Worm (Caenorhabditis elegans): Measurements from ENCODE around the gene ZC132.9.
A peak's percentile ranks its signal among the peaks of the same experiment; 100 is the strongest.

The ZC132.9 gene

DNA sequence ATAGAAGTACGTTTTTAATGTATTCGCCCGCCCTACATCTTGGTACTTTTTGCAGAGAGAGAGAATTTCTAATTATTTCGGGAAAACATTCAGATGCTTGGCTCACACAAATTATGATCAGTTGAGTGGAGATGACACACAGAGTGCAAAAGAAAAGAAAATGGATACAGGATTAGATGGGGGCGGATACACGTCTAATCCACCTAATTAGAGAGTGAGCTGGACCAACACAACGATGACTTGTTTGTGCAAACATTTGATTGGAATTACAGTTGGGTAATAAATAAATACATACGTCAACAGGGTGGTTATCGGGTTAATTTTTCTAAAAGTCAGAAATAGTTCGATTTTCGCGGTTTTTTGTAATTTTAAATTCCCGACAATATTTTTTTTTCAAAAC is 39.4 kb upstream of the ZC132.9 start:
- no peak for TF ChIP-seq ztf-4 (tag; optimal IDR thresholded peaks at IDR 0.05)
- TF ChIP-seq ama-1 (optimal IDR thresholded peaks at IDR 0.05): no peak
- no peak for TF ChIP-seq ceh-16 (tag; optimal IDR thresholded peaks at IDR 0.05)
- no peak for TF ChIP-seq gmeb-1 (tag; optimal IDR thresholded peaks at IDR 0.05)
- TF ChIP-seq lin-39 (tag; optimal IDR thresholded peaks at IDR 0.05): no peak
- no peak for TF ChIP-seq nhr-77 (tag; optimal IDR thresholded peaks at IDR 0.05)
- no peak for TF ChIP-seq elt-1 (tag; optimal IDR thresholded peaks at IDR 0.05)
- TF ChIP-seq nhr-25 (tag; optimal IDR thresholded peaks at IDR 0.05): no peak
- TF ChIP-seq lsy-2 (tag; optimal IDR thresholded peaks at IDR 0.05): no peak
- TF ChIP-seq skn-1 (tag; optimal IDR thresholded peaks at IDR 0.05): no peak
- TF ChIP-seq mab-5 (tag; optimal IDR thresholded peaks at IDR 0.05): no peak
- TF ChIP-seq F13H6.1 (tag; optimal IDR thresholded peaks at IDR 0.05): no peak
- TF ChIP-seq Y55F3AM.14 (GFP tag; optimal IDR thresholded peaks at IDR 0.05): no peak
- no peak for TF ChIP-seq nhr-10 (tag; optimal IDR thresholded peaks at IDR 0.05)
- no peak for TF ChIP-seq dmd-4 (tag; optimal IDR thresholded peaks at IDR 0.05)
- TF ChIP-seq nhr-21 (tag; optimal IDR thresholded peaks at IDR 0.05): no peak
- TF ChIP-seq sma-9 (GFP tag; optimal IDR thresholded peaks at IDR 0.05): no peak
- TF ChIP-seq sma-9 (tag; optimal IDR thresholded peaks at IDR 0.05): no peak

DNA sequence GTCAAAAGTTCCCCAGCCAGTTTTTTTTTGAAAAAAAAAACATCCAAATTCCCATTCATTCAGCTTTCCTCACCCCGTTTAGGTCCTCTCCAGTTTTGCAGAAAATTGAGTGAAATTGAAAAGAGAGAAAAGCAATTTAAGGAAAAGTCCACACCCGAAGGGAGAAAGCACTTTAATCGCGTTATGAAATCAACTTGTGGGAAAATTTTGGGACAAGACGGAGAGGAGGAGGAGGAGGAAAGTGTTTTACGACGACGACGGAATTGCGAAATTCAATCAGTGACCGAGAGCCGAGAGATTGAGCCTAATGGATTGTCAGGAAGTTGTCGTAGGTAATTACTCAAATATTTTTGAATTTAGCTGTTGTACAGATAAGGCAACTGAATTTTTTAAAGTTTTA is 37.6 kb upstream of the ZC132.9 start:
- TF ChIP-seq lin-11 (tag; optimal IDR thresholded peaks at IDR 0.05) (no peak), unc-62 (GFP tag; optimal IDR thresholded peaks at IDR 0.05) (no peak), nhr-21 (tag; optimal IDR thresholded peaks at IDR 0.05) (no peak), lsy-2 (tag; optimal IDR thresholded peaks at IDR 0.05) (peak in 1 of 2 experiments; percentile 20), egl-27 (tag; optimal IDR thresholded peaks at IDR 0.05) (peak; percentile 12), nhr-11 (tag; optimal IDR thresholded peaks at IDR 0.05) (no peak), nhr-129 (tag; optimal IDR thresholded peaks at IDR 0.05) (peak; percentile 13), mdl-1 (tag; optimal IDR thresholded peaks at IDR 0.05) (no peak), ztf-11 (tag; optimal IDR thresholded peaks at IDR 0.05) (no peak), peb-1 (tag; optimal IDR thresholded peaks at IDR 0.05) (no peak), unc-55 (GFP tag; optimal IDR thresholded peaks at IDR 0.05) (no peak), sma-9 (GFP tag; optimal IDR thresholded peaks at IDR 0.05) (peak; percentile 43), sma-9 (tag; optimal IDR thresholded peaks at IDR 0.05) (no peak), sem-4 (tag; optimal IDR thresholded peaks at IDR 0.05) (peak; percentile 64), mbf-1 (tag; optimal IDR thresholded peaks at IDR 0.05) (no peak), gmeb-1 (tag; optimal IDR thresholded peaks at IDR 0.05) (no peak), mab-5 (tag; optimal IDR thresholded peaks at IDR 0.05) (no peak), Y55F3AM.14 (GFP tag; optimal IDR thresholded peaks at IDR 0.05) (no peak), snpc-4 (tag; optimal IDR thresholded peaks at IDR 0.05) (no peak), lin-13 (GFP tag; optimal IDR thresholded peaks at IDR 0.05) (no peak), C34F6.9 (tag; optimal IDR thresholded peaks at IDR 0.05) (peak; percentile 13)

DNA sequence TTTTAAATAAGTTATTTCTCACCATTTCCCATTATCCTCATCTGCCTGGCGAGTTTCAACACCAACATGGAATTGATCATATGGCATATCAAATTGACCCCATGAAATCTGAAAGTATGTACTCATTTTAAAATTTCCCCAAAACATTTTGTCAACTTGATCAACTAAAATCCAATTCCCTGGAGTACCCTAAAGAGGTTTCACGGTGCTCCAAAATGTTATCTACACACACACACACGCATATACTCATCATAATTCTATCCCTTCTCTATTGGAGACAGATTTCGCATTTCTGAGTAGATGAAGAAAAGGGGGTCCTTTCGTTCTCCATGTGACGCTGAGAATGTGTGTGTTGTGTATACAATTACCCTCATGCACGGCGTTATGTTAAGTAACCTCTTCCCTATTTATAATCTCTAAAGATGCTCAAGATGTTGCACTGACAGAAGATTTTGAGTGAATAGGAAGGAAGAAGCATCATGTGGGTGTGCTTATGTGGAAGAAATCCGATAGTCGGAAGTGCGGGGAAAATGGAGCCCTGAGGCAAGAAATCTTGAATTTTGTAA is 36.4 kb upstream of the ZC132.9 start:
- TF ChIP-seq lsy-2 (tag; optimal IDR thresholded peaks at IDR 0.05): no peak
- TF ChIP-seq R02D3.7 (tag; optimal IDR thresholded peaks at IDR 0.05): no peak
- no peak for TF ChIP-seq egl-27 (tag; optimal IDR thresholded peaks at IDR 0.05)
- TF ChIP-seq ama-1 (optimal IDR thresholded peaks at IDR 0.05): no peak
- TF ChIP-seq ceh-82 (tag; optimal IDR thresholded peaks at IDR 0.05): no peak
- no peak for TF ChIP-seq ztf-4 (tag; optimal IDR thresholded peaks at IDR 0.05)
- TF ChIP-seq nhr-21 (tag; optimal IDR thresholded peaks at IDR 0.05): no peak
- no peak for TF ChIP-seq ceh-16 (tag; optimal IDR thresholded peaks at IDR 0.05)
- TF ChIP-seq nhr-23 (tag; optimal IDR thresholded peaks at IDR 0.05): no peak
- TF ChIP-seq lin-39 (tag; optimal IDR thresholded peaks at IDR 0.05): no peak
- TF ChIP-seq alr-1 (tag; optimal IDR thresholded peaks at IDR 0.05): no peak
- TF ChIP-seq lin-13 (GFP tag; optimal IDR thresholded peaks at IDR 0.05): no peak
- no peak for TF ChIP-seq ztf-1 (GFP tag; conservative IDR thresholded peaks at IDR 0.05)
- no peak for TF ChIP-seq C34F6.9 (tag; optimal IDR thresholded peaks at IDR 0.05)
- TF ChIP-seq sem-4 (tag; optimal IDR thresholded peaks at IDR 0.05): no peak
- no peak for TF ChIP-seq elt-3 (tag; optimal IDR thresholded peaks at IDR 0.05)
- TF ChIP-seq nhr-77 (tag; optimal IDR thresholded peaks at IDR 0.05): no peak
- no peak for TF ChIP-seq nhr-25 (tag; optimal IDR thresholded peaks at IDR 0.05)
- TF ChIP-seq ztf-11 (tag; optimal IDR thresholded peaks at IDR 0.05): no peak

DNA sequence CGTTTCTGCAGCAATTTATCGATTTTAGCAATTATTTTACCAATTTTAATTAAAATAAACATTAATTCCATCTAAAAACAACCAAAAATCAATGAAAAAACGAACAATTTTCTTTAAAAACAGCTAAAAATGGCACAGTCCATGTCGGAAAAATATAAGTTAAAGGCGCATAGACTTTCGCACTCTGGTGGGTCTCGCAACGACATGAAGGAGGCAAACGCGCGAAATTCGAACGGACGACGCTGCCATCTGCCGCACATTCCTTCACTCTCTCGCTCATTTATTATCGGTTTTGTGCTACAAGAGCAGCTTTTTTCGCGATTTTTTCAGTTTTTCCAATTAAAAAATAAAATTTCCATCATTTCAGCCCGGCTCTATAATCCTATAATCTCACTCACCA is 27.0 kb upstream of the ZC132.9 start, which contains the start of gene mcm-7:
Gene mcm-7 (plus strand): TSS at position 368 of the 400 bp plus-strand sequence.
- TF ChIP-seq nhr-25 (tag; optimal IDR thresholded peaks at IDR 0.05) (peak; percentile 40), nhr-129 (tag; optimal IDR thresholded peaks at IDR 0.05) (peak; percentile 72), lin-13 (GFP tag; optimal IDR thresholded peaks at IDR 0.05) (peak; percentile 47), ztf-11 (tag; optimal IDR thresholded peaks at IDR 0.05) (no peak), C34F6.9 (tag; optimal IDR thresholded peaks at IDR 0.05) (peak; percentile 64), mbf-1 (tag; optimal IDR thresholded peaks at IDR 0.05) (no peak), lin-39 (tag; optimal IDR thresholded peaks at IDR 0.05) (no peak), elt-3 (tag; optimal IDR thresholded peaks at IDR 0.05) (no peak), crh-2 (tag; optimal IDR thresholded peaks at IDR 0.05) (peak; percentile 73), F13H6.1 (tag; optimal IDR thresholded peaks at IDR 0.05) (peak; percentile 9), lsy-2 (tag; optimal IDR thresholded peaks at IDR 0.05) (peak; percentile 24 to 79), ceh-16 (tag; optimal IDR thresholded peaks at IDR 0.05) (no peak), mab-5 (tag; optimal IDR thresholded peaks at IDR 0.05) (no peak), ama-1 (optimal IDR thresholded peaks at IDR 0.05) (peak; percentile 1), dmd-4 (tag; optimal IDR thresholded peaks at IDR 0.05) (no peak), unc-62 (GFP tag; optimal IDR thresholded peaks at IDR 0.05) (no peak), sma-3 (GFP tag; optimal IDR thresholded peaks at IDR 0.05) (peak; percentile 35), gmeb-1 (tag; optimal IDR thresholded peaks at IDR 0.05) (peak; percentile 91), R02D3.7 (tag; optimal IDR thresholded peaks at IDR 0.05) (no peak), nhr-11 (tag; optimal IDR thresholded peaks at IDR 0.05) (no peak), nhr-10 (tag; optimal IDR thresholded peaks at IDR 0.05) (no peak), unc-55 (GFP tag; optimal IDR thresholded peaks at IDR 0.05) (peak; percentile 85), lin-11 (tag; optimal IDR thresholded peaks at IDR 0.05) (peak; percentile 65), sma-9 (GFP tag; optimal IDR thresholded peaks at IDR 0.05) (peak; percentile 21), sma-9 (tag; optimal IDR thresholded peaks at IDR 0.05) (no peak)

Measured in whole organism, L2 larva.